Worm (Caenorhabditis elegans) whole organism, early embryonic: ENCODE measurements around the gene B0281.6.
A peak's percentile ranks its signal among the peaks of the same experiment; 100 is the strongest.

Experiments
- B0310.2 ChIP-seq: sonication (generic microtip); optimal IDR thresholded peaks from 2 replicates; lab custom pipeline; 2016; ENCODE audit warnings: mild to moderate bottlenecking, missing genetic modification characterization, missing compliant biosample characterization
- F13C5.2 ChIP-seq: sonication (generic microtip); optimal IDR thresholded peaks from 2 replicates; lab custom pipeline; 2017; ENCODE audit warnings: mild to moderate bottlenecking, missing genetic modification characterization, inconsistent platforms, missing compliant biosample characterization
- aly-1 ChIP-seq: sonication (generic microtip); optimal IDR thresholded peaks from 2 replicates; lab custom pipeline; 2016; ENCODE audit warnings: missing genetic modification characterization, missing compliant biosample characterization
- ama-1 ChIP-seq: fragments of 150-350 bp; optimal IDR thresholded peaks from 2 replicates; lab custom pipeline; 2014
- ceh-13 ChIP-seq: fragments of 200-800 bp; sonication (Bioruptor generic); optimal IDR thresholded peaks from 2 replicates; lab custom pipeline; 2018; ENCODE audit warnings: mild to moderate bottlenecking, missing genetic modification characterization, missing compliant biosample characterization
- ceh-36 ChIP-seq: sonication (generic microtip); optimal IDR thresholded peaks from 2 replicates; lab custom pipeline; 2016; ENCODE audit warnings: missing genetic modification characterization, inconsistent platforms, missing compliant biosample characterization
- ets-7 ChIP-seq: sonication (generic microtip); optimal IDR thresholded peaks from 2 replicates; lab custom pipeline; 2016; ENCODE audit warnings: missing genotype, missing genetic modification characterization, missing compliant biosample characterization
- flt-1 ChIP-seq: fragments of 200-800 bp; sonication (Bioruptor generic); IDR thresholded peaks from 2 replicates; pipeline ENCODE4 v1.3.6; 2022; ENCODE audit warnings: missing genetic modification characterization, missing compliant biosample characterization
- hmbx-1 ChIP-seq: sonication (generic microtip); optimal IDR thresholded peaks from 2 replicates; lab custom pipeline; 2016; ENCODE audit warnings: mild to moderate bottlenecking, missing genetic modification characterization, missing compliant biosample characterization
- hmg-4 ChIP-seq: fragments of 200-800 bp; sonication (Bioruptor generic); optimal IDR thresholded peaks from 2 replicates; lab custom pipeline; 2018; ENCODE audit warnings: mild to moderate bottlenecking, missing genetic modification characterization, missing compliant biosample characterization
- hnd-1 ChIP-seq: sonication (generic microtip); optimal IDR thresholded peaks from 2 replicates; lab custom pipeline; 2016; ENCODE audit warnings: missing genetic modification characterization, missing compliant biosample characterization
- pes-1 ChIP-seq: fragments of 200-800 bp; sonication (Bioruptor generic); IDR thresholded peaks from 2 replicates; pipeline ENCODE4 v1.3.6; 2022; ENCODE audit warnings: missing genetic modification reagents, missing genetic modification characterization, missing compliant biosample characterization
- scrt-1 ChIP-seq: fragments of 200-800 bp; sonication (Bioruptor generic); IDR thresholded peaks from 2 replicates; pipeline ENCODE4 v1.3.6; 2022; ENCODE audit warnings: missing genetic modification characterization, missing compliant biosample characterization
- sea-1 ChIP-seq: fragments of 200-800 bp; sonication (Bioruptor generic); conservative IDR thresholded peaks from 2 replicates; pipeline ENCODE4 v1.3.6; 2022; ENCODE audit warnings: missing genetic modification characterization, missing compliant biosample characterization
- tbx-11 ChIP-seq: fragments of 200-800 bp; sonication (Bioruptor generic); IDR thresholded peaks from 2 replicates; pipeline ENCODE4 v1.3.6; 2022; ENCODE audit warnings: missing genetic modification characterization, missing compliant biosample characterization
- tbx-37 ChIP-seq: fragments of 200-800 bp; sonication (Bioruptor generic); conservative IDR thresholded peaks from 2 replicates; pipeline ENCODE4 v1.3.6; 2022; ENCODE audit warnings: missing genetic modification reagents, missing genetic modification characterization, missing compliant biosample characterization
- tra-4 ChIP-seq: sonication (generic microtip); optimal IDR thresholded peaks from 2 replicates; lab custom pipeline; 2017; ENCODE audit warnings: missing genetic modification characterization, missing compliant biosample characterization

B0281.6 gene

ce11 chrII:2302330-2302729, at the start of gene B0281.6:
Gene B0281.6 (minus strand): TSS chrII:2302430.
- TF ChIP-seq hmg-4 (no peak), sea-1 (GFP tag; lab: Robert Waterston, UW) (no peak), scrt-1 (no peak), tbx-37 (GFP tag; lab: Robert Waterston, UW) (no peak), B0310.2 (tag; lab: Kevin White, UChicago) (no peak), tra-4 (tag; lab: Kevin White, UChicago) (no peak)

ce11 chrII:2346672-2347071, 44.4 kb upstream of the B0281.6 start, which contains the start of gene F43C11.4:
Gene F43C11.4 (plus strand): TSS chrII:2346972.
- TF ChIP-seq aly-1 (tag; lab: Kevin White, UChicago), result no peak
- TF ChIP-seq tbx-37 (GFP tag; lab: Robert Waterston, UW), result no peak

DNA sequence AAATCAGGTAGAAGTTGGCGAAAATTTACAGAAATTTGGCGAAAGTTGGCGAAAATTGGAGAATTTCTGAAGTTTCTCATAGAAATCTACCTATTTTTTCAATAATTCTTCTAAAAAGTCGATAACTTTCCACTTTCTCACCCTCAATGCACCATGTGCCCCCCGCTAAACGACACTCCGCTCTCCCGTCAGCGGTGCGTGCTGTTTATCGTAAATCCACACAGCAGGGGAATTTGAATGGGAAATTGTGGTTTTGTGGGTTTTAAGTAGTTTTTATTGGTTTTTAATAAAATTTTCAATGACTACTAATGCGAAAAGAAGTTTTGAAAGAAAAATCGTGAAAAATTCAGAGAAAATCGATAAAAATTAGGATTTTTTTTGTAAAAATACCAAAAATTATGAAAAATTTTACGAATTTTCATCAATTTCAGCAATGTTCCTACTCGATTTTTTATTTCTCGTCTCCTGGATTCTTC, 39.8 kb upstream of the B0281.6 start, which contains the start of gene F43C11.6:
F43C11.6 (plus strand) TSS at position 426 of the 476 bp plus-strand sequence.
- TF ChIP-seq pes-1 (GFP tag; lab: Robert Waterston, UW) (no peak), ama-1 (lab: Kevin White, UChicago) (no peak), flt-1 (GFP tag; lab: Robert Waterston, UW) (no peak), ceh-13 (no peak), ceh-36 (tag; lab: Kevin White, UChicago) (no peak), tra-4 (tag; lab: Kevin White, UChicago) (no peak), hmg-4 (no peak), F13C5.2 (no peak), hmbx-1 (tag; lab: Kevin White, UChicago) (no peak), tbx-11 (GFP tag; lab: Robert Waterston, UW) (no peak), sea-1 (GFP tag; lab: Robert Waterston, UW) (no peak), tbx-37 (GFP tag; lab: Robert Waterston, UW) (no peak), hnd-1 (no peak), B0310.2 (tag; lab: Kevin White, UChicago) (no peak)

ce11 chrII:2341515-2341914, 39.3 kb upstream of the B0281.6 start, which contains the start of gene enri-1:
Gene enri-1 (minus strand): TSS chrII:2341615.
- TF ChIP-seq flt-1 (GFP tag; lab: Robert Waterston, UW), result no peak

ce11 chrII:2340974-2341373, 38.7 kb upstream of the B0281.6 start:
- no peak for TF ChIP-seq tbx-37 (GFP tag; lab: Robert Waterston, UW)
- TF ChIP-seq F13C5.2, result peak; percentile 15

DNA sequence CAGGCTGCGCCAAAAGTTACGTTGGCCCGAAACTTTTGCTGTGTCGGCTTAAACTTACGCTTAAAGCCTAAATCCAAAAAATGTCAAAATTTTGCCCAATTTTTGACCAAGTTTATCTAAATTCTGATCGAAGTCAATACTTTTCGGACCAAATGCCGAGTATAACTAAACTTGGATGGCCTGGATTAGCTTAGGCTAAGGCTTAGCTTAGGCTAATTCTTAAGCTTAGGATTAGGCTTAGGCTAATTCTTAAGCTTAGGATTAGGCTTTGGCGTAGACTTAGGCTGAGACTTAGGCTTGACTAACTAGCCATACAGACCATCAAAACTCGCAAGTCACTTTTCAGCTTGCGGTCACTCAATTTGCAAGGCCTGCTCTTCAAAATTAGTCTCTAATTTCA, 33.9 kb upstream of the B0281.6 start:
- TF ChIP-seq hmbx-1 (tag; lab: Kevin White, UChicago), result no peak
- TF ChIP-seq ceh-36 (tag; lab: Kevin White, UChicago), result peak; percentile 71

ce11 chrII:2335572-2335971, 33.3 kb upstream of the B0281.6 start, which contains the start of gene F43C11.7:
Gene F43C11.7 (plus strand): TSS chrII:2335897.
- no peak for TF ChIP-seq ama-1 (lab: Kevin White, UChicago)
- no peak for TF ChIP-seq tra-4 (tag; lab: Kevin White, UChicago)
- no peak for TF ChIP-seq sea-1 (GFP tag; lab: Robert Waterston, UW)
- no peak for TF ChIP-seq ceh-36 (tag; lab: Kevin White, UChicago)
- no peak for TF ChIP-seq aly-1 (tag; lab: Kevin White, UChicago)
- no peak for TF ChIP-seq hmbx-1 (tag; lab: Kevin White, UChicago)

- TF ChIP-seq scrt-1 (no peak), aly-1 (tag; lab: Kevin White, UChicago) (no peak), ama-1 (lab: Kevin White, UChicago) (no peak), B0310.2 (tag; lab: Kevin White, UChicago) (no peak)
Observed at ce11 chrII:2332220-2332619, 30.0 kb upstream of the B0281.6 start, which contains the start of gene F43C11.8. Gene F43C11.8 (plus strand): TSS chrII:2332520.

DNA sequence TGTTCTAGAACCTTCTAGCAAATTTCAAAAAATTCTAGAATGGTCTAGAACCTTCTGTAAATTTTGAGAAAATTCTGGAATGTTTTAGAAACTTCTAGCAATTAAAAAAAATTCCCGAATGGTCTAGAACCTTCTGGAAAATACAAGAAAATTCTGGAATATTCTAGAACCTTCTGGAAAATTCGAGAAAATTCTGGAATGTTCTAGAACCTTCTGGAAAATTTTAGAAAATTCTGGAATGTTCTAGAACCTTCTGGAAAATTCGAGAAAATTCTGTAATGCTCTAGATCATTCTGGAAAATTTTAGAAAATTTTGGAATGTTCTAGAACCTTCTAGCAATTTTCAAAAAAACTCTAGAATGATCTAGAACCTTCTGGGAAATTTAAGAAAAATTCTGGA, 28.2 kb upstream of the B0281.6 start:
- no peak for TF ChIP-seq ama-1 (lab: Kevin White, UChicago)
- TF ChIP-seq sea-1 (GFP tag; lab: Robert Waterston, UW), result no peak
- no peak for TF ChIP-seq scrt-1
- TF ChIP-seq aly-1 (tag; lab: Kevin White, UChicago), result no peak
- TF ChIP-seq ceh-13, result no peak
- no peak for TF ChIP-seq ceh-36 (tag; lab: Kevin White, UChicago)
- no peak for TF ChIP-seq tbx-11 (GFP tag; lab: Robert Waterston, UW)
- TF ChIP-seq flt-1 (GFP tag; lab: Robert Waterston, UW), result no peak
- no peak for TF ChIP-seq tbx-37 (GFP tag; lab: Robert Waterston, UW)
- no peak for TF ChIP-seq F13C5.2
- no peak for TF ChIP-seq B0310.2 (tag; lab: Kevin White, UChicago)
- no peak for TF ChIP-seq hmbx-1 (tag; lab: Kevin White, UChicago)

- TF ChIP-seq hmg-4 (no peak), sea-1 (GFP tag; lab: Robert Waterston, UW) (no peak), flt-1 (GFP tag; lab: Robert Waterston, UW) (no peak), B0310.2 (tag; lab: Kevin White, UChicago) (no peak), ama-1 (lab: Kevin White, UChicago) (no peak), tbx-37 (GFP tag; lab: Robert Waterston, UW) (no peak), F13C5.2 (no peak), ets-7 (tag; lab: Kevin White, UChicago) (no peak), hmbx-1 (tag; lab: Kevin White, UChicago) (no peak), scrt-1 (no peak), tra-4 (tag; lab: Kevin White, UChicago) (no peak), ceh-13 (no peak), hnd-1 (no peak), ceh-36 (tag; lab: Kevin White, UChicago) (no peak), aly-1 (tag; lab: Kevin White, UChicago) (no peak), pes-1 (GFP tag; lab: Robert Waterston, UW) (no peak)
Observed at ce11 chrII:2328963-2329442, 26.8 kb upstream of the B0281.6 start, which contains the start of the genes ZK1240.8 and ZK1240.1. Gene ZK1240.8 (minus strand): TSS chrII:2329063. Gene ZK1240.1 (plus strand): TSS chrII:2329392.
